Fruit fly (Drosophila melanogaster): ENCODE results near the gene CG7720.

The CG7720 gene

dm6 chr3R:18741027-18741843 lies 53.7 kb downstream of the CG7720 start (continued):
- TF ChIP-seq bbx (GFP tag; IDR thresholded peaks at IDR 0.05; ENCODE audit: partially characterized antibody) = 0 out of 2 replicates have a peak, but pooled peaks have one; percentile 21
- TF ChIP-seq kni (GFP tag; optimal IDR thresholded peaks at IDR 0.05) = peak; percentile 88
- peak; percentile 81 for TF ChIP-seq Lim3 (GFP tag; IDR thresholded peaks at IDR 0.05)
- TF ChIP-seq HLHmδ (GFP tag; optimal IDR thresholded peaks at IDR 0.05) = no peak
- peak; percentile 88 for TF ChIP-seq CG17802 (tag; optimal IDR thresholded peaks at IDR 0.05)
- peak; percentile 41 for TF ChIP-seq Dref (GFP tag; IDR thresholded peaks at IDR 0.05)
- peak; percentile 91 for TF ChIP-seq Ets65A (GFP tag)
- TF ChIP-seq CG11560 (tag; IDR thresholded peaks at IDR 0.05) = peak; percentile 89
- peak; percentile 11 for TF ChIP-seq fd102C (GFP tag; optimal IDR thresholded peaks at IDR 0.05)
- TF ChIP-seq CG1832 (GFP tag; optimal IDR thresholded peaks at IDR 0.05) = no peak
- TF ChIP-seq disco-r (GFP tag; optimal IDR thresholded peaks at IDR 0.05) = peak; percentile 81
- peak; percentile 83 for TF ChIP-seq Jarid2 (GFP tag; optimal IDR thresholded peaks at IDR 0.05)
- TF ChIP-seq Aef1 (GFP tag; IDR thresholded peaks at IDR 0.05) = peak; percentile 97
- peak; percentile 98 for TF ChIP-seq dysf (GFP tag; IDR thresholded peaks at IDR 0.05)
- peak; percentile 97 for TF ChIP-seq ci (GFP tag; IDR thresholded peaks at IDR 0.05)
- TF ChIP-seq CG3847 (GFP tag; IDR thresholded peaks at IDR 0.05) = peak; percentile 97
- peak; percentile 88 for TF ChIP-seq kay (GFP tag; optimal IDR thresholded peaks at IDR 0.05)
- peak; percentile 80 for TF ChIP-seq run (tag; optimal IDR thresholded peaks at IDR 0.05)
- peak; percentile 97 for TF ChIP-seq bcd (GFP tag; optimal IDR thresholded peaks at IDR 0.05)
- TF ChIP-seq CG11085 (GFP tag; IDR thresholded peaks at IDR 0.05) = peak; percentile 94
- TF ChIP-seq CG2202 (tag; optimal IDR thresholded peaks at IDR 0.05) = peak; percentile 91
- TF ChIP-seq CG15514 (GFP tag; optimal IDR thresholded peaks at IDR 0.05) = peak; percentile 92
- TF ChIP-seq Opbp (GFP tag; IDR thresholded peaks at IDR 0.05; ENCODE audit: partially characterized antibody) = no peak
- peak; percentile 89 for TF ChIP-seq dati (GFP tag; IDR thresholded peaks at IDR 0.05)
- peak; percentile 96 for TF ChIP-seq grau (tag; optimal IDR thresholded peaks at IDR 0.05)
- peak; percentile 87 for TF ChIP-seq CG10431 (GFP tag; optimal IDR thresholded peaks at IDR 0.05)
- peak; percentile 69 for TF ChIP-seq crc (GFP tag; optimal IDR thresholded peaks at IDR 0.05)
- peak; percentile 97 for TF ChIP-seq PHDP (tag; optimal IDR thresholded peaks at IDR 0.05)
- peak; percentile 86 for TF ChIP-seq CG8359 (GFP tag; optimal IDR thresholded peaks at IDR 0.05; ENCODE audit: borderline replicate concordance)
- TF ChIP-seq Sry-β (GFP tag; optimal IDR thresholded peaks at IDR 0.05) = peak; percentile 62
- peak; percentile 96 for TF ChIP-seq CG14050 (GFP tag; IDR thresholded peaks at IDR 0.05)
- peak; percentile 96 for TF ChIP-seq CG32772 (GFP tag; IDR thresholded peaks at IDR 0.05)
- no peak for TF ChIP-seq hth (optimal IDR thresholded peaks at IDR 0.05)
- TF ChIP-seq CG6813 (GFP tag; optimal IDR thresholded peaks at IDR 0.05) = peak; percentile 93
- peak; percentile 96 for TF ChIP-seq CG9817 (tag; optimal IDR thresholded peaks at IDR 0.05)
- TF ChIP-seq CG17359 (tag; optimal IDR thresholded peaks at IDR 0.05) = peak; percentile 98
- TF ChIP-seq TFAM (GFP tag; optimal IDR thresholded peaks at IDR 0.05) = peak; percentile 80
- no peak for TF ChIP-seq CG8478 (optimal IDR thresholded peaks at IDR 0.05)
- peak; percentile 95 for TF ChIP-seq CG12071 (GFP tag; optimal IDR thresholded peaks at IDR 0.05)
- peak; percentile 95 for TF ChIP-seq ttk (GFP tag; IDR thresholded peaks at IDR 0.05)
- TF ChIP-seq Gug (GFP tag; IDR thresholded peaks at IDR 0.05) = peak; percentile 89
- TF ChIP-seq trh (GFP tag; optimal IDR thresholded peaks at IDR 0.05) = peak; percentile 82
- TF ChIP-seq MESR4 (GFP tag; optimal IDR thresholded peaks at IDR 0.05) = peak; percentile 52
- no peak for TF ChIP-seq Lpt (GFP tag; optimal IDR thresholded peaks at IDR 0.05)
- TF ChIP-seq Sry-δ (GFP tag; optimal IDR thresholded peaks at IDR 0.05) = peak; percentile 54
- no peak for TF ChIP-seq Doc3 (GFP tag; IDR thresholded peaks at IDR 0.05; ENCODE audit: partially characterized antibody)
- peak; percentile 96 for TF ChIP-seq CG13424 (tag; optimal IDR thresholded peaks at IDR 0.05)
- peak; percentile 97 for TF ChIP-seq CG17361 (GFP tag; IDR thresholded peaks at IDR 0.05)
- TF ChIP-seq Nf-YA (GFP tag; IDR thresholded peaks at IDR 0.05) = peak; percentile 95

Data from whole organism, embryonic.